Worm (Caenorhabditis elegans) whole organism, L4 larva: ENCODE measurements around the gene gtf-2H5.

Experiments
- F26F4.8 ChIP-seq: fragments of 200-800 bp; sonication (Bioruptor generic); conservative IDR thresholded peaks from 2 replicates; pipeline ENCODE4 v1.3.6; 2022; ENCODE audit warnings: missing genetic modification characterization, missing compliant biosample characterization
- Y48G9A.11 ChIP-seq: fragments of 200-800 bp; sonication (Bioruptor generic); IDR thresholded peaks from 2 replicates; pipeline ENCODE4 v1.3.6; 2022; ENCODE audit warnings: missing genetic modification reagents, missing genetic modification characterization, missing compliant biosample characterization
- aha-1 ChIP-seq: fragments of 150-350 bp; peaks from one replicate; lab custom pipeline; 2014; ENCODE audit warnings: missing biosample characterization, missing genetic modification characterization
- ama-1 ChIP-seq: fragments of 150-350 bp; optimal IDR thresholded peaks from 2 replicates; lab custom pipeline; 2014; ENCODE audit warnings: inconsistent platforms, mixed read lengths
- ctbp-1 ChIP-seq: fragments of 200-800 bp; sonication (Bioruptor generic); IDR thresholded peaks from 2 replicates; pipeline ENCODE4 v1.3.6; 2022; ENCODE audit warnings: missing genetic modification reagents, missing genetic modification characterization, missing compliant biosample characterization
- daf-16 ChIP-seq, 3 experiments: sonication (generic microtip); optimal IDR thresholded peaks; 2 replicates each; lab custom pipeline; 2016 to 2017; ENCODE audit warnings: missing genetic modification characterization in 3 of 3, missing genetic modification reagents in 3 of 3, mild to moderate bottlenecking in 2 of 3, missing compliant biosample characterization in 2 of 3, missing biosample characterization in 1 of 3, moderate library complexity in 1 of 3
- daf-19 ChIP-seq: fragments of 200-800 bp; sonication (Bioruptor generic); conservative IDR thresholded peaks from 2 replicates; pipeline ENCODE4 v1.3.6; 2022; ENCODE audit warnings: missing genetic modification characterization, missing compliant biosample characterization
- dmd-6 ChIP-seq: fragments of 200-800 bp; sonication (Bioruptor generic); IDR thresholded peaks from 2 replicates; pipeline ENCODE4 v1.3.6; 2022; ENCODE audit warnings: missing genetic modification reagents, missing genetic modification characterization, missing compliant biosample characterization
- dmd-8 ChIP-seq: fragments of 200-800 bp; sonication (Bioruptor generic); IDR thresholded peaks from 2 replicates; pipeline ENCODE4 v1.3.6; 2022; ENCODE audit warnings: missing genetic modification characterization, missing compliant biosample characterization
- dve-1 ChIP-seq: sonication (generic microtip); optimal IDR thresholded peaks from 2 replicates; lab custom pipeline; 2017; ENCODE audit warnings: antibody characterized with exemption, mild to moderate bottlenecking, missing genetic modification characterization, missing compliant biosample characterization; ENCODE audit not compliant: insufficient read depth
- egl-43 ChIP-seq: fragments of 200-800 bp; sonication (Bioruptor generic); IDR thresholded peaks from 2 replicates; pipeline ENCODE4 v1.3.6; 2022; ENCODE audit warnings: missing genetic modification reagents, missing genetic modification characterization, missing compliant biosample characterization
- hlh-11 ChIP-seq: fragments of 200-800 bp; sonication (Bioruptor generic); optimal IDR thresholded peaks from 2 replicates; lab custom pipeline; 2018; ENCODE audit warnings: mild to moderate bottlenecking, missing genetic modification characterization, missing compliant biosample characterization
- hlh-30 ChIP-seq: sonication (generic microtip); optimal IDR thresholded peaks from 2 replicates; lab custom pipeline; 2017; ENCODE audit warnings: antibody characterized with exemption, mild to moderate bottlenecking, missing genetic modification characterization, missing compliant biosample characterization; ENCODE audit not compliant: insufficient read depth
- lin-1 ChIP-seq: fragments of 200-800 bp; sonication (Bioruptor generic); IDR thresholded peaks from 2 replicates; pipeline ENCODE4 v1.3.6; 2022; ENCODE audit warnings: missing genetic modification reagents, missing genetic modification characterization, missing compliant biosample characterization
- lin-39 ChIP-seq: fragments of 150-350 bp; optimal IDR thresholded peaks from 2 replicates; lab custom pipeline; 2014; ENCODE audit warnings: missing biosample characterization, missing genetic modification reagents, missing genetic modification characterization
- lir-3 ChIP-seq: sonication (generic microtip); optimal IDR thresholded peaks from 2 replicates; lab custom pipeline; 2016; ENCODE audit warnings: mild to moderate bottlenecking, missing genetic modification characterization, missing compliant biosample characterization
- madf-5 ChIP-seq, 2 experiments: fragments of 200-800 bp; sonication (Bioruptor generic); IDR thresholded peaks; 2 replicates each; pipeline ENCODE4 v1.3.6; 2022; ENCODE audit warnings: missing compliant biosample characterization in 2 of 2, missing genetic modification characterization in 2 of 2
- mep-1 ChIP-seq: fragments of 150-350 bp; sonication (generic microtip); optimal IDR thresholded peaks from 3 replicates; lab custom pipeline; 2014; ENCODE audit warnings: missing biosample characterization, missing genetic modification characterization
- mes-2 ChIP-seq: sonication (generic microtip); optimal IDR thresholded peaks from 2 replicates; lab custom pipeline; 2016; ENCODE audit warnings: missing genotype, mild to moderate bottlenecking, missing genetic modification characterization, missing compliant biosample characterization; ENCODE audit not compliant: poor library complexity, severe bottlenecking
- nhr-111 ChIP-seq: fragments of 200-800 bp; sonication (Bioruptor generic); optimal IDR thresholded peaks from 2 replicates; lab custom pipeline; 2018; ENCODE audit warnings: mild to moderate bottlenecking, missing genetic modification characterization, missing compliant biosample characterization
- nhr-28 ChIP-seq: fragments of 150-350 bp; optimal IDR thresholded peaks from 2 replicates; lab custom pipeline; 2014; ENCODE audit warnings: missing biosample characterization, missing genetic modification characterization
- nhr-41 ChIP-seq: fragments of 200-800 bp; sonication (Bioruptor generic); IDR thresholded peaks from 2 replicates; pipeline ENCODE4 v1.3.6; 2022; ENCODE audit warnings: missing genetic modification reagents, missing genetic modification characterization, missing compliant biosample characterization
- pqm-1 ChIP-seq: sonication (generic microtip); optimal IDR thresholded peaks from 2 replicates; lab custom pipeline; 2017; ENCODE audit warnings: missing biosample characterization, missing genetic modification characterization
- unc-62 ChIP-seq, 3 experiments: fragments of 150-350 bp in 1 of 3; sonication (generic microtip); optimal IDR thresholded peaks in 2 of 3; peaks in 1 of 3; 1 replicate in 1 of 3; 2 replicates in 2 of 3; lab custom pipeline; 2014 to 2017; ENCODE audit warnings: missing biosample characterization in 3 of 3, missing genetic modification characterization in 3 of 3, missing genetic modification reagents in 3 of 3, missing genotype in 1 of 3
- zfp-3 ChIP-seq: fragments of 200-800 bp; sonication (Bioruptor generic); conservative IDR thresholded peaks from 2 replicates; pipeline ENCODE4 v1.3.6; 2022; ENCODE audit warnings: missing genetic modification reagents, missing genetic modification characterization, missing compliant biosample characterization

Gene gtf-2H5

DNA sequence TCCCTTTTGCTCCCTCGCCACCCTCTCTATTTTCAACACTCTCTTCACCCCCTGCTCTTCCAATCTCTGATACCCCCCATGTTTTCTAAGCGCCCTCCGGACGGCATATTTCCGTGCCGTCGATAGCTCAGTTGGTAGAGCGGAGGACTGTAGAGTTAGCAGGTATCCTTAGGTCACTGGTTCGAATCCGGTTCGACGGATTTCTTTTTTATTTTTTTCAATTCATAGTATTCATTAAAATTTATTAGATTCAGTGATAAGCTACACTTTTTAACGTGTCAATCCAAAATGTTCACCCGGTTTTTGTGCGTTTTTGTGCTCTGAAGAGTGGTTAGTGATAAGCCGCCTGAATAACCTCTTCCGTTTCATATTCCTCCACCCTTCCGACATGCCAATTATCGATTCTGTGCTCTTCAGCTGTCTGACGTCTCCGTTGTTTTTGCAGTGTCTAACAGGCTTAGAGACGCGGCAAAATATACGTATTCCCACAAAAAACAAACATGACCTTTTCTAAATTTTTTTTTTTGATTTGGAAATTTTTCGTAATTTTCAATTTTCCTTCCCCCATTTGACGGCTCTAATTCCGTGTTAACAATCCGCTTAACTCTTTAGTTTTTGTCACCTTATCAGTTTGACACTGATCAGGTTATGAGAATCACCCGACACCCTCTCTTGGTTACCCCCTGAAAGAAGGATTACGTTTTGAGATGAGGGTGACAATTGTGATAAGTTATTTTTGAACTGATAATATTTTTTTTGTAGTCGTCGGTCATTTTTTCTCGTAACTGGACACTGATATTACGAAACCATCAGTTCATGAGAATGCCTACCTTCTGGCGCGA is 41.9 kb downstream of the gtf-2H5 start (continued):
- TF ChIP-seq dve-1 (tag; lab: Kevin White, UChicago) (peak; percentile 67), egl-43 (peak; percentile 72; the same call in 1 of the 2 replicates), daf-16 (GFP tag; optimal IDR thresholded peaks at IDR 0.05; lab: Kevin White, UChicago) (peak in 1 of 2 experiments; percentile 80), daf-16 (tag; optimal IDR thresholded peaks at IDR 0.05; lab: Kevin White, UChicago) (peak; percentile 60), zfp-3 (GFP tag; lab: Robert Waterston, UW) (no peak), nhr-28 (tag; lab: Kevin White, UChicago) (peak; percentile 39), Y48G9A.11 (GFP tag; lab: Robert Waterston, UW) (0 out of 2 replicates have a peak, but pooled peaks have one; percentile 47), lin-1 (GFP tag; lab: Robert Waterston, UW) (0 out of 2 replicates have a peak, but pooled peaks have one; percentile 19), F26F4.8 (GFP tag; lab: Robert Waterston, UW) (no peak), mep-1 (tag; lab: Kevin White, UChicago) (peak; percentile 35), nhr-41 (GFP tag; lab: Robert Waterston, UW) (peak; percentile 63; the same call in 1 of the 2 replicates), daf-19 (GFP tag; lab: Robert Waterston, UW) (no peak), ama-1 (lab: Kevin White, UChicago) (no peak), madf-5 (GFP tag; IDR thresholded peaks at IDR 0.05; lab: Robert Waterston, UW) (peak in 1 of 2 experiments; percentile 67; a peak in 1 of 4 replicates), mes-2 (tag; lab: Kevin White, UChicago) (peak; percentile 55), dmd-8 (GFP tag; lab: Robert Waterston, UW) (0 out of 2 replicates have a peak, but pooled peaks have one; percentile 58), nhr-111 (GFP tag; lab: Kevin White, UChicago) (no peak), hlh-11 (tag; lab: Kevin White, UChicago) (peak; percentile 41), lir-3 (tag; lab: Kevin White, UChicago) (peak; percentile 56), hlh-30 (tag; lab: Kevin White, UChicago) (peak; percentile 13)

DNA sequence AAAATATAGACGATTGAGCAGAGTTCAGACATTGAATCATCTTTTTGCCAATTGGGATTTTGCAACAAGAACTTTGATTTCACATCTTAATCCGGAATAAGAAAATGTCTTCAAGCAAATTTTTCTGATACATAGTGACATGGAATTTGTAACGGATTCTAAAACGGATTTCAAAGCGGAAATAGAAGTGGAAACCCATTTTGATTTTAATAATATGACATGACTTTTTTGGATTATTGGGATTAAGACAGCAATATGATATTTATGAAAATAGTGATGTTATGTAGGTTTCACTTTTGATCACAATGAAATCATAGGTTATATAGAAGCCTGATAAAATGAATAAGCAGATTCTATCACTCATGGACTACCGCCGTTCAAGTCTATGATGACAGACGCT is 45.2 kb downstream of the gtf-2H5 start:
- TF ChIP-seq ctbp-1 (no peak), aha-1 (tag; lab: Kevin White, UChicago) (peak; percentile 54), hlh-30 (tag; lab: Kevin White, UChicago) (no peak)

DNA sequence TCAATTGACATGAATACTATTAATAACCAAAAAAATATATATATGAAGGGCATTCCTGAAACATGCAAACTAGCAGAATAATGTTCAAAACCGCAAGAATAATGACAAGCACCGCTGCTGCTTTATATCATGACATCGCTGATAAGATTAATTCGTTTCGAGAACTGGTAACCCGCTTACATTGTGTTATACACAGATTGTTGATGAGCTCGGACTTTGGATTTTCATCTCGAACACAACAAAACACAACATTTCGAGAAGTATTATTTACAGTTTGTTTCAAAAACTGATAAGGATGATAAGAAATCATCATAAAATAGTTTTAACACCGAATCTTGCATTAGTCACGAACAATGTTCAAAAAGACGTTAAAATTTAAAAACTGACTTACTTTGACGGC is 46.5 kb downstream of the gtf-2H5 start:
- TF ChIP-seq F26F4.8 (GFP tag; lab: Robert Waterston, UW): no peak
- TF ChIP-seq dmd-6 (GFP tag; lab: Robert Waterston, UW): peak; percentile 25; the same call in 1 of the 2 replicates
- TF ChIP-seq lin-39 (tag; lab: Kevin White, UChicago): no peak
- TF ChIP-seq daf-16 (GFP tag; optimal IDR thresholded peaks at IDR 0.05; lab: Kevin White, UChicago): no peak
- TF ChIP-seq daf-16 (tag; optimal IDR thresholded peaks at IDR 0.05; lab: Kevin White, UChicago): peak; percentile 97
- no peak for TF ChIP-seq ctbp-1
- TF ChIP-seq pqm-1: no peak
- peak in 1 of 2 experiments; percentile 55 for TF ChIP-seq unc-62 (GFP tag; optimal IDR thresholded peaks at IDR 0.05 in 1 of 2; lab: Kevin White, UChicago)
- TF ChIP-seq unc-62 (tag; optimal IDR thresholded peaks at IDR 0.05; lab: Kevin White, UChicago): no peak
- peak; percentile 7 for TF ChIP-seq nhr-28 (tag; lab: Kevin White, UChicago)
- TF ChIP-seq, all 104 proteins: peak for 4
